Fruit fly (Drosophila melanogaster) whole organism, prepupa: ENCODE results near the gene Cnep1r2.
A peak's percentile ranks its signal among the peaks of the same experiment; 100 is the strongest.

Source experiments
- CG10631 ChIP-seq: fragments of 200-800 bp; sonication (Bioruptor generic); optimal IDR thresholded peaks from 2 replicates; lab custom pipeline; 2016; ENCODE audit warnings: missing biosample characterization, missing genetic modification characterization
- CG10669 ChIP-seq: fragments of 200-800 bp; sonication (Bioruptor generic); optimal IDR thresholded peaks from 3 replicates; lab custom pipeline; 2018; ENCODE audit warnings: missing biosample characterization, mild to moderate bottlenecking, missing genetic modification characterization, moderate library complexity
- CG11902 ChIP-seq: fragments of 200-800 bp; sonication (Bioruptor generic); optimal IDR thresholded peaks from 3 replicates; lab custom pipeline; 2016; ENCODE audit warnings: missing biosample characterization, missing genetic modification characterization
- CG16779 ChIP-seq: fragments of 200-800 bp; sonication (Bioruptor generic); optimal IDR thresholded peaks from 3 replicates; lab custom pipeline; 2017; ENCODE audit warnings: missing biosample characterization, mild to moderate bottlenecking, missing genetic modification characterization
- CG3032 ChIP-seq: fragments of 200-800 bp; optimal IDR thresholded peaks from 2 replicates; lab custom pipeline; 2019; ENCODE audit warnings: missing biosample characterization, mild to moderate bottlenecking, missing genetic modification characterization, moderate library complexity
- CG31627 ChIP-seq: fragments of 200-800 bp; sonication (Bioruptor generic); optimal IDR thresholded peaks from 3 replicates; lab custom pipeline; 2016; ENCODE audit warnings: missing biosample characterization, missing genetic modification characterization
- CG32006 ChIP-seq: fragments of 200-800 bp; sonication (Bioruptor generic); optimal IDR thresholded peaks from 3 replicates; lab custom pipeline; 2017; ENCODE audit warnings: missing biosample characterization, mild to moderate bottlenecking, missing genetic modification characterization
- CG6163 ChIP-seq: fragments of 200-800 bp; sonication (Bioruptor generic); IDR thresholded peaks from 3 replicates; pipeline ENCODE4 v1.3.6; 2022; ENCODE audit warnings: missing biosample characterization, missing genetic modification characterization
- CG6792 ChIP-seq: fragments of 200-800 bp; sonication (Bioruptor generic); optimal IDR thresholded peaks from 3 replicates; lab custom pipeline; 2016; ENCODE audit warnings: missing biosample characterization, missing genetic modification characterization
- CG6854 ChIP-seq: fragments of 200-800 bp; sonication (Bioruptor generic); optimal IDR thresholded peaks from 2 replicates; lab custom pipeline; 2017; ENCODE audit warnings: missing biosample characterization, mild to moderate bottlenecking, missing genetic modification characterization
- CG8119 ChIP-seq: fragments of 200-800 bp; sonication (Bioruptor generic); IDR thresholded peaks from 3 replicates; pipeline ENCODE4 v1.3.6; 2022; ENCODE audit warnings: missing biosample characterization, missing genetic modification characterization
- CG9139 ChIP-seq: fragments of 200-800 bp; sonication (Bioruptor generic); optimal IDR thresholded peaks from 3 replicates; lab custom pipeline; 2017; ENCODE audit warnings: missing biosample characterization, mild to moderate bottlenecking, missing genetic modification characterization
- Eip75B ChIP-seq: fragments of 200-800 bp; sonication (Bioruptor generic); optimal IDR thresholded peaks from 3 replicates; lab custom pipeline; 2016; ENCODE audit warnings: missing biosample characterization, missing genetic modification characterization
- Eip78C ChIP-seq: fragments of 200-800 bp; sonication (Bioruptor generic); peaks from one replicate; lab custom pipeline; 2016; ENCODE audit warnings: missing biosample characterization, missing genetic modification characterization
- Eip93F ChIP-seq: fragments of 200-800 bp; sonication (Bioruptor generic); optimal IDR thresholded peaks from 2 replicates; lab custom pipeline; 2016; ENCODE audit warnings: missing biosample characterization, mild to moderate bottlenecking, missing genetic modification characterization
- Hr38 ChIP-seq: sonication (Bioruptor generic); optimal IDR thresholded peaks from 2 replicates; lab custom pipeline; 2016; ENCODE audit warnings: missing biosample characterization, missing genetic modification characterization
- Hr39 ChIP-seq: fragments of 200-800 bp; sonication (Bioruptor generic); optimal IDR thresholded peaks from 2 replicates; lab custom pipeline; 2016; ENCODE audit warnings: missing biosample characterization, missing genetic modification characterization
- Lpt ChIP-seq: fragments of 200-800 bp; sonication (Bioruptor generic); optimal IDR thresholded peaks from 3 replicates; lab custom pipeline; 2016; ENCODE audit warnings: missing biosample characterization, missing genetic modification characterization
- OdsH ChIP-seq: fragments of 200-800 bp; sonication (Bioruptor generic); optimal IDR thresholded peaks from 3 replicates; lab custom pipeline; 2016; ENCODE audit warnings: missing biosample characterization, missing genetic modification characterization
- Sox14 ChIP-seq: fragments of 200-800 bp; sonication (Bioruptor generic); optimal IDR thresholded peaks from 3 replicates; lab custom pipeline; 2016; ENCODE audit warnings: missing biosample characterization, missing genetic modification characterization
- Sox15 ChIP-seq: fragments of 200-800 bp; sonication (Bioruptor generic); optimal IDR thresholded peaks from 3 replicates; lab custom pipeline; 2016; ENCODE audit warnings: missing biosample characterization, missing genetic modification characterization
- achi ChIP-seq: fragments of 200-800 bp; sonication (Bioruptor generic); optimal IDR thresholded peaks from 3 replicates; lab custom pipeline; 2016; ENCODE audit warnings: missing biosample characterization, missing genetic modification characterization
- dac ChIP-seq: fragments of 200-800 bp; sonication (Bioruptor generic); optimal IDR thresholded peaks from 2 replicates; lab custom pipeline; 2017; ENCODE audit warnings: missing biosample characterization, mild to moderate bottlenecking, missing genetic modification characterization
- dsx ChIP-seq: fragments of 200-800 bp; optimal IDR thresholded peaks from 3 replicates; lab custom pipeline; 2019; ENCODE audit warnings: missing biosample characterization, mild to moderate bottlenecking, missing genetic modification characterization, moderate library complexity; ENCODE audit not compliant: poor library complexity, severe bottlenecking
- eg ChIP-seq: fragments of 200-800 bp; sonication (Bioruptor generic); IDR thresholded peaks from 3 replicates; pipeline ENCODE4 v1.3.6; 2022; ENCODE audit warnings: missing biosample characterization, missing genetic modification characterization
- fd59A ChIP-seq: fragments of 200-800 bp; sonication (Bioruptor generic); optimal IDR thresholded peaks from 2 replicates; lab custom pipeline; 2017; ENCODE audit warnings: missing biosample characterization, mild to moderate bottlenecking, missing genetic modification characterization, missing genetic modification reagents
- fd85E ChIP-seq: fragments of 200-800 bp; sonication (Bioruptor generic); optimal IDR thresholded peaks from 3 replicates; lab custom pipeline; 2016; ENCODE audit warnings: missing biosample characterization, missing genetic modification characterization
- fkh ChIP-seq: fragments of 200-800 bp; sonication (Bioruptor generic); optimal IDR thresholded peaks from 3 replicates; lab custom pipeline; 2017; ENCODE audit warnings: missing biosample characterization, mild to moderate bottlenecking, missing genetic modification characterization, moderate library complexity
- lz ChIP-seq: fragments of 200-800 bp; sonication (Bioruptor generic); optimal IDR thresholded peaks from 3 replicates; lab custom pipeline; 2016; ENCODE audit warnings: missing biosample characterization, missing genetic modification characterization
- net ChIP-seq: fragments of 200-800 bp; sonication (Bioruptor generic); optimal IDR thresholded peaks from 3 replicates; lab custom pipeline; 2016; ENCODE audit warnings: missing biosample characterization, missing genetic modification characterization
- salr ChIP-seq, 2 experiments: fragments of 200-800 bp; sonication (Bioruptor generic); optimal IDR thresholded peaks; 3 replicates each; lab custom pipeline; 2016 to 2018; ENCODE audit warnings: missing biosample characterization in 2 of 2, missing genetic modification characterization in 2 of 2, mild to moderate bottlenecking in 1 of 2
- spab ChIP-seq: fragments of 200-800 bp; sonication (Bioruptor generic); optimal IDR thresholded peaks from 2 replicates; lab custom pipeline; 2017; ENCODE audit warnings: missing biosample characterization, mild to moderate bottlenecking, missing genetic modification characterization, missing genetic modification reagents
- ss ChIP-seq, 2 experiments: fragments of 200-800 bp; sonication (Bioruptor generic); optimal IDR thresholded peaks; 2 replicates in 1 of 2; 3 replicates in 1 of 2; lab custom pipeline; 2017 to 2018; ENCODE audit warnings: mild to moderate bottlenecking in 2 of 2, missing biosample characterization in 2 of 2, missing genetic modification characterization in 2 of 2, moderate library complexity in 1 of 2
- svp ChIP-seq: fragments of 200-800 bp; sonication (Bioruptor generic); peaks from one replicate; lab custom pipeline; 2016; ENCODE audit warnings: missing biosample characterization, missing genetic modification characterization

Gene Cnep1r2

dm6 chr3L:10648431-10648830, 10.5 kb downstream of the Cnep1r2 start (continued):
- TF ChIP-seq Sox14 (GFP tag; lab: Kevin White, UChicago) = peak; percentile 42
- TF ChIP-seq Hr38 = no peak
- peak; percentile 53 for TF ChIP-seq OdsH (GFP tag; lab: Kevin White, UChicago)
- peak; percentile 48 for TF ChIP-seq dsx (GFP tag; lab: Kevin White, UChicago)
- no peak for TF ChIP-seq fd85E (GFP tag; lab: Kevin White, UChicago)
- peak; percentile 45 for TF ChIP-seq achi (GFP tag; lab: Kevin White, UChicago)
- TF ChIP-seq net = peak; percentile 31
- TF ChIP-seq fd59A (GFP tag; lab: Kevin White, UChicago) = peak; percentile 38
- no peak for TF ChIP-seq CG6854
- peak; percentile 39 to 50 for TF ChIP-seq salr (GFP tag; optimal IDR thresholded peaks at IDR 0.05; lab: Kevin White, UChicago)
- peak; percentile 27 for TF ChIP-seq CG3032 (tag; lab: Kevin White, UChicago)
- TF ChIP-seq lz (GFP tag; lab: Kevin White, UChicago) = peak; percentile 2

dm6 chr3L:10651271-10651670, 13.3 kb downstream of the Cnep1r2 start:
- TF ChIP-seq Sox15 (GFP tag; lab: Kevin White, UChicago) (no peak), fkh (GFP tag; lab: Kevin White, UChicago) (no peak), CG9139 (GFP tag; lab: Kevin White, UChicago) (no peak), Lpt (GFP tag; lab: Kevin White, UChicago) (no peak), ss (GFP tag; optimal IDR thresholded peaks at IDR 0.05; lab: Kevin White, UChicago) (no peak), Hr38 (no peak), Eip75B (GFP tag; lab: Kevin White, UChicago) (no peak), CG10631 (GFP tag; lab: Kevin White, UChicago) (no peak), achi (GFP tag; lab: Kevin White, UChicago) (no peak), Eip93F (GFP tag; lab: Kevin White, UChicago) (no peak)

- peak; percentile 2 for TF ChIP-seq CG10669 (GFP tag; lab: Kevin White, UChicago)
- TF ChIP-seq spab (GFP tag; lab: Kevin White, UChicago) = no peak
- peak; percentile 64 for TF ChIP-seq Sox14 (GFP tag; lab: Kevin White, UChicago)
- TF ChIP-seq CG6163 (GFP tag; lab: Robert Waterston, UW) = peak; percentile 27; the same call in 2 of the 3 replicates
- TF ChIP-seq eg (GFP tag; lab: Robert Waterston, UW) = 0 out of 3 replicates have a peak, but pooled peaks have one; percentile 6
Observed at dm6 chr3L:10652487-10652886, 14.5 kb downstream of the Cnep1r2 start.

- no peak for TF ChIP-seq CG6792 (GFP tag; lab: Kevin White, UChicago)
- TF ChIP-seq CG31627 (GFP tag; lab: Kevin White, UChicago) = peak; percentile 8
- 0 out of 3 replicates have a peak, but pooled peaks have one; percentile 10 for TF ChIP-seq CG6163 (GFP tag; lab: Robert Waterston, UW)
- TF ChIP-seq spab (GFP tag; lab: Kevin White, UChicago) = no peak
- no peak for TF ChIP-seq dac
- TF ChIP-seq Eip93F (GFP tag; lab: Kevin White, UChicago) = no peak
- TF ChIP-seq CG3032 (tag; lab: Kevin White, UChicago) = no peak
- peak; percentile 9 for TF ChIP-seq CG32006 (GFP tag; lab: Kevin White, UChicago)
- no peak for TF ChIP-seq CG8119 (GFP tag; lab: Robert Waterston, UW)
- peak; percentile 38 for TF ChIP-seq svp (GFP tag; lab: Kevin White, UChicago)
- TF ChIP-seq lz (GFP tag; lab: Kevin White, UChicago) = no peak
- TF ChIP-seq Eip78C (GFP tag; lab: Kevin White, UChicago) = peak; percentile 29
- TF ChIP-seq CG9139 (GFP tag; lab: Kevin White, UChicago) = no peak
- TF ChIP-seq CG11902 (GFP tag; lab: Kevin White, UChicago) = no peak
- no peak for TF ChIP-seq Hr39 (GFP tag; lab: Kevin White, UChicago)
- no peak for TF ChIP-seq CG16779 (tag; lab: Kevin White, UChicago)
Observed at dm6 chr3L:10654439-10654838, 16.5 kb downstream of the Cnep1r2 start.
